Worm (Caenorhabditis elegans): ENCODE measurements around the gene F56D2.2.

ce11 chrIII:5599958-5600357, 12.9 kb downstream of the F56D2.2 start, which contains the start of gene wdr-37:
- TF ChIP-seq cog-1 (tag; optimal IDR thresholded peaks at IDR 0.05) (no peak), T22C8.4 (GFP tag; IDR thresholded peaks at IDR 0.05) (no peak)

Measured in whole organism, midembryonic.